Worm (Caenorhabditis elegans) whole organism, early embryonic: ENCODE data around the gene srv-4.

Source experiments
- B0310.2 ChIP-seq: sonication (generic microtip); optimal IDR thresholded peaks from 2 replicates; lab custom pipeline; 2016; ENCODE audit warnings: mild to moderate bottlenecking, missing genetic modification characterization, missing compliant biosample characterization
- F13C5.2 ChIP-seq: sonication (generic microtip); optimal IDR thresholded peaks from 2 replicates; lab custom pipeline; 2017; ENCODE audit warnings: mild to moderate bottlenecking, missing genetic modification characterization, inconsistent platforms, missing compliant biosample characterization
- aly-1 ChIP-seq: sonication (generic microtip); optimal IDR thresholded peaks from 2 replicates; lab custom pipeline; 2016; ENCODE audit warnings: missing genetic modification characterization, missing compliant biosample characterization
- ama-1 ChIP-seq: fragments of 150-350 bp; optimal IDR thresholded peaks from 2 replicates; lab custom pipeline; 2014
- ceh-13 ChIP-seq: fragments of 200-800 bp; sonication (Bioruptor generic); optimal IDR thresholded peaks from 2 replicates; lab custom pipeline; 2018; ENCODE audit warnings: mild to moderate bottlenecking, missing genetic modification characterization, missing compliant biosample characterization
- ceh-36 ChIP-seq: sonication (generic microtip); optimal IDR thresholded peaks from 2 replicates; lab custom pipeline; 2016; ENCODE audit warnings: missing genetic modification characterization, inconsistent platforms, missing compliant biosample characterization
- ets-7 ChIP-seq: sonication (generic microtip); optimal IDR thresholded peaks from 2 replicates; lab custom pipeline; 2016; ENCODE audit warnings: missing genotype, missing genetic modification characterization, missing compliant biosample characterization
- flt-1 ChIP-seq: fragments of 200-800 bp; sonication (Bioruptor generic); IDR thresholded peaks from 2 replicates; pipeline ENCODE4 v1.3.6; 2022; ENCODE audit warnings: missing genetic modification characterization, missing compliant biosample characterization
- hmbx-1 ChIP-seq: sonication (generic microtip); optimal IDR thresholded peaks from 2 replicates; lab custom pipeline; 2016; ENCODE audit warnings: mild to moderate bottlenecking, missing genetic modification characterization, missing compliant biosample characterization
- hmg-4 ChIP-seq: fragments of 200-800 bp; sonication (Bioruptor generic); optimal IDR thresholded peaks from 2 replicates; lab custom pipeline; 2018; ENCODE audit warnings: mild to moderate bottlenecking, missing genetic modification characterization, missing compliant biosample characterization
- hnd-1 ChIP-seq: sonication (generic microtip); optimal IDR thresholded peaks from 2 replicates; lab custom pipeline; 2016; ENCODE audit warnings: missing genetic modification characterization, missing compliant biosample characterization
- pes-1 ChIP-seq: fragments of 200-800 bp; sonication (Bioruptor generic); IDR thresholded peaks from 2 replicates; pipeline ENCODE4 v1.3.6; 2022; ENCODE audit warnings: missing genetic modification reagents, missing genetic modification characterization, missing compliant biosample characterization
- scrt-1 ChIP-seq: fragments of 200-800 bp; sonication (Bioruptor generic); IDR thresholded peaks from 2 replicates; pipeline ENCODE4 v1.3.6; 2022; ENCODE audit warnings: missing genetic modification characterization, missing compliant biosample characterization
- sea-1 ChIP-seq: fragments of 200-800 bp; sonication (Bioruptor generic); conservative IDR thresholded peaks from 2 replicates; pipeline ENCODE4 v1.3.6; 2022; ENCODE audit warnings: missing genetic modification characterization, missing compliant biosample characterization
- tbx-11 ChIP-seq: fragments of 200-800 bp; sonication (Bioruptor generic); IDR thresholded peaks from 2 replicates; pipeline ENCODE4 v1.3.6; 2022; ENCODE audit warnings: missing genetic modification characterization, missing compliant biosample characterization
- tbx-37 ChIP-seq: fragments of 200-800 bp; sonication (Bioruptor generic); conservative IDR thresholded peaks from 2 replicates; pipeline ENCODE4 v1.3.6; 2022; ENCODE audit warnings: missing genetic modification reagents, missing genetic modification characterization, missing compliant biosample characterization
- tra-4 ChIP-seq: sonication (generic microtip); optimal IDR thresholded peaks from 2 replicates; lab custom pipeline; 2017; ENCODE audit warnings: missing genetic modification characterization, missing compliant biosample characterization

Gene srv-4

ce11 chrIV:4254989-4255582 is 33.1 kb downstream of the srv-4 start:
- TF ChIP-seq pes-1: no peak
- peak; percentile 1 for TF ChIP-seq aly-1 (tag; lab: Kevin White, UChicago)

- TF ChIP-seq hmg-4 (GFP tag; lab: Kevin White, UChicago) (no peak), ama-1 (no peak), tra-4 (tag; lab: Kevin White, UChicago) (no peak), flt-1 (GFP tag; lab: Robert Waterston, UW) (no peak), hmbx-1 (tag; lab: Kevin White, UChicago) (no peak), scrt-1 (GFP tag; lab: Robert Waterston, UW) (no peak), tbx-11 (GFP tag; lab: Robert Waterston, UW) (no peak), sea-1 (no peak), pes-1 (no peak)
These were observed 40.5 kb downstream of the srv-4 start, which contains the start of gene ama-1 for ce11 chrIV:4247770-4248169. ama-1 (plus strand) TSS chrIV:4248070.

ce11 chrIV:4247334-4247733 is 40.9 kb downstream of the srv-4 start:
- TF ChIP-seq aly-1 (tag; lab: Kevin White, UChicago) (no peak), F13C5.2 (tag; lab: Kevin White, UChicago) (peak; percentile 18)

ce11 chrIV:4246493-4246892 is 41.7 kb downstream of the srv-4 start, which contains the start of gene ttr-20:
ttr-20 (plus strand) TSS chrIV:4246793.
- TF ChIP-seq F13C5.2 (tag; lab: Kevin White, UChicago) (no peak), ama-1 (no peak), scrt-1 (GFP tag; lab: Robert Waterston, UW) (no peak), aly-1 (tag; lab: Kevin White, UChicago) (no peak), tbx-11 (GFP tag; lab: Robert Waterston, UW) (no peak), hmbx-1 (tag; lab: Kevin White, UChicago) (no peak), ets-7 (no peak), tbx-37 (GFP tag; lab: Robert Waterston, UW) (no peak), tra-4 (tag; lab: Kevin White, UChicago) (no peak), ceh-36 (tag; lab: Kevin White, UChicago) (no peak), sea-1 (no peak), B0310.2 (no peak), flt-1 (GFP tag; lab: Robert Waterston, UW) (no peak)

ce11 chrIV:4244510-4244909 is 43.7 kb downstream of the srv-4 start, which contains the start of gene col-34:
col-34 (minus strand) TSS chrIV:4244610.
- TF ChIP-seq tbx-37 (GFP tag; lab: Robert Waterston, UW): no peak
- no peak for TF ChIP-seq scrt-1 (GFP tag; lab: Robert Waterston, UW)
- no peak for TF ChIP-seq B0310.2
- TF ChIP-seq hmg-4 (GFP tag; lab: Kevin White, UChicago): no peak
- TF ChIP-seq ceh-36 (tag; lab: Kevin White, UChicago): no peak
- TF ChIP-seq tra-4 (tag; lab: Kevin White, UChicago): no peak
- no peak for TF ChIP-seq F13C5.2 (tag; lab: Kevin White, UChicago)
- no peak for TF ChIP-seq ama-1
- no peak for TF ChIP-seq ets-7

- TF ChIP-seq aly-1 (tag; lab: Kevin White, UChicago) (peak; percentile 2), hmg-4 (GFP tag; lab: Kevin White, UChicago) (no peak)
These were observed 44.3 kb downstream of the srv-4 start for ce11 chrIV:4243830-4244406.

- TF ChIP-seq aly-1 (tag; lab: Kevin White, UChicago) (no peak), hmbx-1 (tag; lab: Kevin White, UChicago) (no peak), hnd-1 (no peak), ets-7 (no peak), sea-1 (no peak), scrt-1 (GFP tag; lab: Robert Waterston, UW) (no peak)
These were observed 51.6 kb downstream of the srv-4 start for ce11 chrIV:4236671-4237070.

ce11 chrIV:4236025-4236407 is 52.2 kb downstream of the srv-4 start:
- TF ChIP-seq ets-7 (no peak), ama-1 (no peak), ceh-13 (GFP tag; lab: Kevin White, UChicago) (no peak), scrt-1 (GFP tag; lab: Robert Waterston, UW) (no peak), tbx-11 (GFP tag; lab: Robert Waterston, UW) (no peak)
